Fruit fly (Drosophila melanogaster): ENCODE measurements around the gene CG18731.

CG18731 gene

DNA sequence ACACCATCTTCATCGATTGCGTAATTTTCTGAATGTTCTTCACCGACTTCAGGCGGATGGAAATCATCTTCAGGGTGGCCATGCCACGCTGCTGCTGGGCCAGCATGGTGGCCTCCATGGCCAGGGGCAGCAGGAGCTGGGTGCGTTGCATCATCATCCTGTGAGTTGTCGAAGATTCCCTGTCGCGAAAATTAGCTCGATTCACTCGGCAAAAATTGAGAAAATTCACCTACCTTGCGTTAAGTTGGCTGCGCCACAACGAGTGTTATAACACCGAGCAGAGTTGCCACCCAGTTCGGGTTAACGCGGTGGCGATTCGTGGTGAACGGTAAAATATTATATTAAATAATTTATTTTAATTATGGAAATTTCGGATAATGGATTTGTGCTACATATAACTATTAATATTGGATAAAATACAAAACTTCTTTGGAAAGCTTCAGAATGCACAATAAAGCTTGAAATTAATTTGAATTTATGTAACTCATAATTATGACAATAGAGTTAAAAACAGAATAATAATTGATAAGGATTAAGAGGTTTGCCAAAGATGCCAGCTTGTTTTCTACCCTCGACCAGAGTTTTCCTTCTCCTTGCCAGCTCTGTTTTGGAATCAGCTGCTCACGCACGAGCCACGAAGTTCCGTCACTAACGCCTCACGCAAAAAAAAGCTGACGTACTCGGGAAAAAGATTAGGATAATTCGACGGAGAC, 23.9 kb downstream of the CG18731 start, which contains the start of the genes ATPsyngamma and yata (continued):
- TF ChIP-seq Adf1 (GFP tag; IDR thresholded peaks at IDR 0.05), result no peak; the same call in 1 of the 2 replicates
- peak; percentile 49; the same call in 1 of the 3 replicates for TF ChIP-seq hb (GFP tag; IDR thresholded peaks at IDR 0.05; ENCODE audit: partially characterized antibody)
- TF ChIP-seq Med (GFP tag), result peak; percentile 6
- peak; percentile 58 for TF ChIP-seq CG15514 (GFP tag; optimal IDR thresholded peaks at IDR 0.05)
- no peak for TF ChIP-seq CHES-1-like (GFP tag; optimal IDR thresholded peaks at IDR 0.05)
- peak; percentile 54; the same call in 1 of the 2 replicates for TF ChIP-seq CG32532 (GFP tag; IDR thresholded peaks at IDR 0.05)
- peak; percentile 37 for TF ChIP-seq CG9817 (tag; optimal IDR thresholded peaks at IDR 0.05)
- peak; percentile 40 for TF ChIP-seq Ets97D (GFP tag; optimal IDR thresholded peaks at IDR 0.05)
- peak; percentile 20 for TF ChIP-seq CG17912 (GFP tag; optimal IDR thresholded peaks at IDR 0.05)
- no peak for TF ChIP-seq CG16863 (GFP tag; optimal IDR thresholded peaks at IDR 0.05)
- TF ChIP-seq phol (tag; optimal IDR thresholded peaks at IDR 0.05), result peak; percentile 56
- peak; percentile 42 for TF ChIP-seq CG30020 (tag; optimal IDR thresholded peaks at IDR 0.05)
- peak; percentile 19 for TF ChIP-seq Ssrp (tag; optimal IDR thresholded peaks at IDR 0.05)
- TF ChIP-seq yki (optimal IDR thresholded peaks at IDR 0.05), result no peak
- TF ChIP-seq Asciz (GFP tag; optimal IDR thresholded peaks at IDR 0.05), result no peak
- TF ChIP-seq CG17829 (tag; optimal IDR thresholded peaks at IDR 0.05), result peak; percentile 41
- peak; percentile 86 for TF ChIP-seq row (GFP tag; IDR thresholded peaks at IDR 0.05)
- TF ChIP-seq CG10366 (GFP tag; IDR thresholded peaks at IDR 0.05), result peak; percentile 35; the same call in 1 of the 2 replicates
- peak; percentile 13 for TF ChIP-seq CG9797 (GFP tag; optimal IDR thresholded peaks at IDR 0.05)
- no peak for TF ChIP-seq ERR (GFP tag; optimal IDR thresholded peaks at IDR 0.05)
- TF ChIP-seq CG10565 (GFP tag; optimal IDR thresholded peaks at IDR 0.05), result no peak
- TF ChIP-seq Meics (GFP tag; optimal IDR thresholded peaks at IDR 0.05), result peak; percentile 65
- TF ChIP-seq CG18262 (tag; optimal IDR thresholded peaks at IDR 0.05), result peak; percentile 36
- TF ChIP-seq CG14710 (tag; optimal IDR thresholded peaks at IDR 0.05), result peak; percentile 70
- TF ChIP-seq Fer3 (tag; optimal IDR thresholded peaks at IDR 0.05), result peak; percentile 9
- TF ChIP-seq Bgb (GFP tag; IDR thresholded peaks at IDR 0.05; ENCODE audit: partially characterized antibody), result peak; percentile 77
- peak; percentile 81 for TF ChIP-seq bbx (GFP tag; IDR thresholded peaks at IDR 0.05; ENCODE audit: partially characterized antibody)
- peak; percentile 18 for TF ChIP-seq CG10979 (tag; optimal IDR thresholded peaks at IDR 0.05)
- no peak for TF ChIP-seq pfk (GFP tag; optimal IDR thresholded peaks at IDR 0.05)
- peak; percentile 39; the same call in 1 of the 2 replicates for TF ChIP-seq lmd (GFP tag; IDR thresholded peaks at IDR 0.05)
- TF ChIP-seq CG9932 (GFP tag; IDR thresholded peaks at IDR 0.05), result peak; percentile 53; the same call in 1 of the 2 replicates
- TF ChIP-seq Xbp1 (GFP tag; optimal IDR thresholded peaks at IDR 0.05), result peak; percentile 14
- peak; percentile 39 for TF ChIP-seq CG12155 (GFP tag; optimal IDR thresholded peaks at IDR 0.05)
- TF ChIP-seq CG12391 (tag; optimal IDR thresholded peaks at IDR 0.05), result peak; percentile 67
- TF ChIP-seq salm (tag; optimal IDR thresholded peaks at IDR 0.05), result peak; percentile 32
- no peak for TF ChIP-seq tio (GFP tag; optimal IDR thresholded peaks at IDR 0.05)
- peak; percentile 9 for TF ChIP-seq CG30403 (GFP tag; optimal IDR thresholded peaks at IDR 0.05)
- TF ChIP-seq zen (tag; optimal IDR thresholded peaks at IDR 0.05), result peak; percentile 36
- no peak for TF ChIP-seq eyg (GFP tag; optimal IDR thresholded peaks at IDR 0.05)
- peak; percentile 19; the same call in 1 of the 3 replicates for TF ChIP-seq dysf (GFP tag; IDR thresholded peaks at IDR 0.05)
- TF ChIP-seq ro (GFP tag; IDR thresholded peaks at IDR 0.05), result no peak
- TF ChIP-seq CG4424 (GFP tag; optimal IDR thresholded peaks at IDR 0.05), result peak; percentile 38
- peak; percentile 67 for TF ChIP-seq sna (GFP tag; IDR thresholded peaks at IDR 0.05; ENCODE audit: partially characterized antibody)
- peak; percentile 41 for TF ChIP-seq Dek (tag; optimal IDR thresholded peaks at IDR 0.05)
- peak; percentile 47 for TF ChIP-seq Ptx1 (GFP tag; IDR thresholded peaks at IDR 0.05)
- TF ChIP-seq CG6854 (GFP tag; optimal IDR thresholded peaks at IDR 0.05), result no peak
- TF ChIP-seq hbn (GFP tag; IDR thresholded peaks at IDR 0.05; ENCODE audit: partially characterized antibody), result peak; percentile 59
- peak; percentile 49 for TF ChIP-seq pzg (GFP tag; optimal IDR thresholded peaks at IDR 0.05)
- no peak for TF ChIP-seq CG12219 (GFP tag; optimal IDR thresholded peaks at IDR 0.05)

Measured in whole organism, embryonic.